Worm (Caenorhabditis elegans) whole organism, L1 larva: ENCODE data around the gene M163.9.

Source experiments
- C16A3.4 ChIP-seq: fragments of 150-350 bp; optimal IDR thresholded peaks from 2 replicates; lab custom pipeline; 2014; ENCODE audit warnings: missing biosample characterization, missing genetic modification characterization
- C34B4.2 ChIP-seq: sonication (generic microtip); optimal IDR thresholded peaks from 2 replicates; lab custom pipeline; 2017; ENCODE audit warnings: mild to moderate bottlenecking, missing genetic modification characterization, missing compliant biosample characterization
- Y116A8C.19 ChIP-seq: sonication (generic microtip); optimal IDR thresholded peaks from 2 replicates; lab custom pipeline; 2016; ENCODE audit warnings: missing compliant biosample characterization, missing genetic modification characterization, borderline replicate concordance
- aha-1 ChIP-seq: fragments of 150-350 bp; optimal IDR thresholded peaks from 2 replicates; lab custom pipeline; 2014; ENCODE audit warnings: missing biosample characterization, missing genetic modification characterization
- alr-1 ChIP-seq: fragments of 200-800 bp; sonication (Bioruptor generic); optimal IDR thresholded peaks from 2 replicates; lab custom pipeline; 2018; ENCODE audit warnings: borderline replicate concordance, mild to moderate bottlenecking, missing genetic modification characterization, missing compliant biosample characterization
- blmp-1 ChIP-seq: fragments of 150-350 bp; optimal IDR thresholded peaks from 2 replicates; lab custom pipeline; 2014; ENCODE audit warnings: missing biosample characterization, missing genetic modification characterization
- ces-1 ChIP-seq: fragments of 150-350 bp; optimal IDR thresholded peaks from 2 replicates; lab custom pipeline; 2014; ENCODE audit warnings: missing biosample characterization, missing genetic modification reagents, missing genetic modification characterization
- dsc-1 ChIP-seq: sonication (generic microtip); optimal IDR thresholded peaks from 2 replicates; lab custom pipeline; 2016; ENCODE audit warnings: mild to moderate bottlenecking, missing genetic modification characterization, missing compliant biosample characterization
- efl-1 ChIP-seq, 4 experiments: fragments of 150-350 bp; optimal IDR thresholded peaks in 3 of 4; peaks in 1 of 4; 1 replicate in 1 of 4; 2 replicates in 3 of 4; lab custom pipeline; 2014; ENCODE audit warnings: missing biosample characterization in 2 of 4, missing genetic modification characterization in 2 of 4, missing genetic modification reagents in 2 of 4
- efl-3 ChIP-seq: fragments of 200-800 bp; sonication (Bioruptor generic); optimal IDR thresholded peaks from 2 replicates; lab custom pipeline; 2018; ENCODE audit warnings: mild to moderate bottlenecking, missing genetic modification characterization, missing compliant biosample characterization
- elt-2 ChIP-seq: sonication (generic microtip); optimal IDR thresholded peaks from 2 replicates; lab custom pipeline; 2016; ENCODE audit warnings: missing genetic modification characterization, mild to moderate bottlenecking, inconsistent platforms, missing compliant biosample characterization, missing genetic modification reagents
- ets-5 ChIP-seq: fragments of 200-800 bp; sonication (Bioruptor generic); IDR thresholded peaks from 2 replicates; pipeline ENCODE4 v1.3.6; 2022; ENCODE audit warnings: missing genetic modification characterization, missing compliant biosample characterization
- fkh-4 ChIP-seq: sonication (generic microtip); optimal IDR thresholded peaks from 2 replicates; lab custom pipeline; 2016; ENCODE audit warnings: missing compliant biosample characterization, missing genetic modification characterization, borderline replicate concordance
- fkh-8 ChIP-seq: sonication (generic microtip); optimal IDR thresholded peaks from 2 replicates; lab custom pipeline; 2016; ENCODE audit warnings: mild to moderate bottlenecking, missing genetic modification characterization, missing compliant biosample characterization
- fos-1 ChIP-seq: fragments of 150-350 bp; optimal IDR thresholded peaks from 2 replicates; lab custom pipeline; 2014; ENCODE audit warnings: missing biosample characterization, missing genetic modification characterization
- grh-1 ChIP-seq: fragments of 200-800 bp; sonication (Bioruptor generic); IDR thresholded peaks from 2 replicates; pipeline ENCODE4 v1.3.6; 2022; ENCODE audit warnings: missing genetic modification reagents, missing genetic modification characterization, missing compliant biosample characterization
- hlh-17 ChIP-seq: fragments of 200-800 bp; sonication (Bioruptor generic); optimal IDR thresholded peaks from 2 replicates; lab custom pipeline; 2018; ENCODE audit warnings: missing genetic modification characterization, mild to moderate bottlenecking, missing compliant biosample characterization, moderate library complexity, borderline replicate concordance
- irx-1 ChIP-seq: sonication (generic microtip); optimal IDR thresholded peaks from 2 replicates; lab custom pipeline; 2016; ENCODE audit warnings: missing genetic modification characterization, missing compliant biosample characterization
- isw-1 ChIP-seq: fragments of 200-800 bp; sonication (Bioruptor generic); IDR thresholded peaks from 2 replicates; pipeline ENCODE4 v1.3.6; 2022; ENCODE audit warnings: missing genetic modification characterization, missing compliant biosample characterization
- jun-1 ChIP-seq: fragments of 150-350 bp; optimal IDR thresholded peaks from 2 replicates; lab custom pipeline; 2014; ENCODE audit warnings: missing biosample characterization, missing genetic modification reagents, missing genetic modification characterization
- lin-13 ChIP-seq: fragments of 150-350 bp; optimal IDR thresholded peaks from 2 replicates; lab custom pipeline; 2014; ENCODE audit warnings: missing biosample characterization, missing genetic modification reagents, missing genetic modification characterization
- lin-14 ChIP-seq: fragments of 200-800 bp; sonication (Bioruptor generic); optimal IDR thresholded peaks from 2 replicates; lab custom pipeline; 2018; ENCODE audit warnings: mild to moderate bottlenecking, missing genetic modification characterization, moderate library complexity, missing compliant biosample characterization
- lin-15B ChIP-seq: fragments of 150-350 bp; sonication (generic microtip); optimal IDR thresholded peaks from 3 replicates; lab custom pipeline; 2014; ENCODE audit warnings: missing biosample characterization, missing genetic modification characterization
- lir-3 ChIP-seq: sonication (generic microtip); optimal IDR thresholded peaks from 2 replicates; lab custom pipeline; 2016; ENCODE audit warnings: mild to moderate bottlenecking, missing genetic modification characterization, moderate library complexity, missing compliant biosample characterization; ENCODE audit not compliant: poor library complexity
- mab-9 ChIP-seq: fragments of 200-800 bp; sonication (Bioruptor generic); IDR thresholded peaks from 2 replicates; pipeline ENCODE4 v1.3.6; 2022; ENCODE audit warnings: missing genetic modification reagents, missing genetic modification characterization, missing compliant biosample characterization
- mdl-1 ChIP-seq, 2 experiments: fragments of 150-350 bp; optimal IDR thresholded peaks; 2 replicates each; lab custom pipeline; 2014 to 2017; ENCODE audit warnings: missing biosample characterization in 2 of 2, missing genetic modification characterization in 2 of 2, inconsistent platforms in 1 of 2
- mep-1 ChIP-seq: fragments of 150-350 bp; optimal IDR thresholded peaks from 2 replicates; lab custom pipeline; 2014; ENCODE audit warnings: missing biosample characterization, missing genetic modification characterization
- nhr-19 ChIP-seq: fragments of 200-800 bp; sonication (Bioruptor generic); conservative IDR thresholded peaks from 2 replicates; pipeline ENCODE4 v1.3.6; 2022; ENCODE audit warnings: missing genetic modification characterization, missing compliant biosample characterization
- nhr-20 ChIP-seq: sonication (generic microtip); optimal IDR thresholded peaks from 2 replicates; lab custom pipeline; 2016; ENCODE audit warnings: mild to moderate bottlenecking, missing genetic modification characterization, missing compliant biosample characterization
- nhr-237 ChIP-seq: fragments of 150-350 bp; optimal IDR thresholded peaks from 2 replicates; lab custom pipeline; 2014; ENCODE audit warnings: missing biosample characterization, missing genetic modification characterization
- nhr-28 ChIP-seq: fragments of 150-350 bp; optimal IDR thresholded peaks from 2 replicates; lab custom pipeline; 2014; ENCODE audit warnings: missing biosample characterization, missing genetic modification characterization
- nhr-47 ChIP-seq: sonication (generic microtip); optimal IDR thresholded peaks from 2 replicates; lab custom pipeline; 2016; ENCODE audit warnings: mild to moderate bottlenecking, missing genetic modification characterization, moderate library complexity, missing compliant biosample characterization
- nhr-71 ChIP-seq: sonication (generic microtip); optimal IDR thresholded peaks from 2 replicates; lab custom pipeline; 2016; ENCODE audit warnings: mild to moderate bottlenecking, missing genetic modification characterization, moderate library complexity, missing compliant biosample characterization
- nhr-77 ChIP-seq: fragments of 150-350 bp; optimal IDR thresholded peaks from 2 replicates; lab custom pipeline; 2014; ENCODE audit warnings: missing biosample characterization, missing genetic modification characterization
- nhr-84 ChIP-seq: sonication (generic microtip); optimal IDR thresholded peaks from 2 replicates; lab custom pipeline; 2017; ENCODE audit warnings: missing biosample characterization, missing genetic modification characterization
- pax-3 ChIP-seq: fragments of 200-800 bp; sonication (Bioruptor generic); optimal IDR thresholded peaks from 2 replicates; lab custom pipeline; 2018; ENCODE audit warnings: mild to moderate bottlenecking, missing genetic modification characterization, moderate library complexity, missing compliant biosample characterization
- pqm-1 ChIP-seq: sonication (generic microtip); optimal IDR thresholded peaks from 3 replicates; lab custom pipeline; 2017; ENCODE audit warnings: missing biosample characterization, missing genetic modification characterization
- rnt-1 ChIP-seq: sonication (generic microtip); optimal IDR thresholded peaks from 2 replicates; lab custom pipeline; 2016; ENCODE audit warnings: mild to moderate bottlenecking, missing genetic modification characterization, moderate library complexity, missing compliant biosample characterization
- skn-1 ChIP-seq: fragments of 150-350 bp; optimal IDR thresholded peaks from 2 replicates; lab custom pipeline; 2014; ENCODE audit warnings: missing biosample characterization, missing genetic modification characterization
- snpc-4 ChIP-seq: fragments of 150-350 bp; optimal IDR thresholded peaks from 2 replicates; lab custom pipeline; 2014; ENCODE audit warnings: missing biosample characterization, missing genetic modification characterization
- snu-23 ChIP-seq: sonication (generic microtip); optimal IDR thresholded peaks from 2 replicates; lab custom pipeline; 2016; ENCODE audit warnings: missing genetic modification characterization, missing compliant biosample characterization
- sox-4 ChIP-seq: sonication (generic microtip); optimal IDR thresholded peaks from 2 replicates; lab custom pipeline; 2016; ENCODE audit warnings: missing genetic modification characterization, missing compliant biosample characterization
- sup-37 ChIP-seq: fragments of 200-800 bp; sonication (Bioruptor generic); optimal IDR thresholded peaks from 2 replicates; lab custom pipeline; 2018; ENCODE audit warnings: mild to moderate bottlenecking, missing genetic modification characterization, missing compliant biosample characterization
- swsn-7 ChIP-seq: sonication (generic microtip); optimal IDR thresholded peaks from 2 replicates; lab custom pipeline; 2016; ENCODE audit warnings: missing genetic modification characterization, missing compliant biosample characterization
- unc-62 ChIP-seq: fragments of 150-350 bp; optimal IDR thresholded peaks from 2 replicates; lab custom pipeline; 2014; ENCODE audit warnings: missing biosample characterization, missing genetic modification reagents, missing genetic modification characterization
- unc-86 ChIP-seq: sonication (generic microtip); optimal IDR thresholded peaks from 2 replicates; lab custom pipeline; 2016; ENCODE audit warnings: missing genetic modification characterization, missing compliant biosample characterization
- zip-4 ChIP-seq: fragments of 200-800 bp; sonication (Bioruptor generic); optimal IDR thresholded peaks from 2 replicates; lab custom pipeline; 2018; ENCODE audit warnings: mild to moderate bottlenecking, missing genetic modification characterization, moderate library complexity, missing compliant biosample characterization
- ztf-4 ChIP-seq: fragments of 150-350 bp; optimal IDR thresholded peaks from 2 replicates; lab custom pipeline; 2014; ENCODE audit warnings: missing biosample characterization, missing genetic modification characterization

M163.9 gene

DNA sequence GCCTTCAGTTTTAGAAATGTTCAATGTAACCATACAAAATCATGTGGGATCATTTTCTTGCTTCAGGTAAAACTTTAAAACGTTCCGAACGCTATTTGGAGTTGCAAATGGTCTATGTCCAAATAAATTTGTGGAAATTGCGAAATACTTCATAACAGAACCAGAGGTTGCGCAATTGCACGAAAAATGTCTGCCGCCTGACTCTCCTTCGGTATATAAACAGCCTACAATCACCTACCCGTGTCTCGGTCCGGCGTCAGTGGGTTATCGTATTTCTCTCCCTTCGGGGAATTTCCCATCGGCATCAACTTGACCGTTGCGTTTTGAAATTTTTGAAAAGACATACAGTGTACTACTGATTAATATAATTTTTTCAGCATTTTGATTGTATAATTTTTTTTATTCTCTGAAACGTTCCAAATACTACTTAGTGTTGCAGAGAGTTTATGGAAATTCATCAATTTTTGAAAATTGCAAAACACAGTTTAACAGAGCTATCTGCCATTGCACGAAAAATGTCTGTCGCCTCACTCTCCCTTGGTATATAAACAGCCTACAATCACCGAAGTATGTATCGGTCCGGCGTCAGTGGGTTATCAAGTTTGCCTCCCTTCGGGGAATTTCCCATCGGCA is 7.4 kb downstream of the M163.9 start (continued):
- TF ChIP-seq efl-3 (no peak), nhr-77 (tag; lab: Kevin White, UChicago) (peak; percentile 30), nhr-47 (peak; percentile 71), nhr-84 (no peak), sup-37 (GFP tag; lab: Kevin White, UChicago) (no peak), mdl-1 (tag; optimal IDR thresholded peaks at IDR 0.05; lab: Kevin White, UChicago) (peak in 1 of 2 experiments; percentile 50), fkh-4 (tag; lab: Kevin White, UChicago) (no peak), grh-1 (GFP tag; lab: Robert Waterston, UW) (peak; percentile 45; the same call in 1 of the 2 replicates), nhr-28 (tag; lab: Kevin White, UChicago) (no peak), efl-1 (optimal IDR thresholded peaks at IDR 0.05; lab: Kevin White, UChicago) (peak in 1 of 2 experiments; percentile 19), efl-1 (GFP tag; optimal IDR thresholded peaks at IDR 0.05 in 1 of 2; lab: Kevin White, UChicago) (peak in 1 of 2 experiments; percentile 95), ces-1 (GFP tag; lab: Kevin White, UChicago) (no peak), fkh-8 (tag; lab: Kevin White, UChicago) (no peak), snu-23 (peak; percentile 63), rnt-1 (tag; lab: Kevin White, UChicago) (peak; percentile 24), jun-1 (tag; lab: Kevin White, UChicago) (peak; percentile 51), nhr-20 (tag; lab: Kevin White, UChicago) (peak; percentile 71), irx-1 (tag; lab: Kevin White, UChicago) (peak; percentile 67)

DNA sequence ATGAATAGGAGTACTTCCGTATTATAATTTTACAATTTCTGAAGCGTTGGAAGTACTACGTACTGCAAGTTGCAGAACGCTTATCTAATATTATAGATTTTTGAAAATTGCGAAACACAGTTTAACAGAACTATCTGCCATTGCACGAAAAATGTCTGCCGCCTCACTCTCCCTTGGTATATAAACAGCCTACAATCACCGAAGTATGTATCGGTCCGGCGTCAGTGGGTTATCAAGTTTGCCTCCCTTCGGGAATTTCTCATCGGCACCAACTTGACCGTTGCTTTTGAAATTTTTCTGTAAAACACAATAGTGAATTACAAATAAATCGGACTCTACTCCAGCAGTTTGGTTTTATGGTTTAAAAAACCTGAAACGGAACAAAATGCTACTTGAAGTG is 8.0 kb downstream of the M163.9 start:
- TF ChIP-seq zip-4 (GFP tag; lab: Kevin White, UChicago) (no peak), lin-14 (GFP tag; lab: Kevin White, UChicago) (no peak), fkh-8 (tag; lab: Kevin White, UChicago) (no peak), nhr-47 (peak; percentile 18), dsc-1 (no peak), snu-23 (no peak), skn-1 (tag; lab: Kevin White, UChicago) (peak; percentile 2), ets-5 (GFP tag; lab: Robert Waterston, UW) (no peak), nhr-20 (tag; lab: Kevin White, UChicago) (peak; percentile 0), swsn-7 (no peak), C16A3.4 (tag; lab: Kevin White, UChicago) (no peak), mab-9 (GFP tag; lab: Robert Waterston, UW) (no peak), lir-3 (no peak), nhr-19 (GFP tag; lab: Robert Waterston, UW) (0 out of 2 replicates have a peak, but pooled peaks have one; percentile 7), nhr-71 (tag; lab: Kevin White, UChicago) (no peak), snpc-4 (tag; lab: Kevin White, UChicago) (peak; percentile 95), elt-2 (tag; lab: Kevin White, UChicago) (peak; percentile 35)
- TF ChIP-seq, all 84 proteins: peak for 6

DNA sequence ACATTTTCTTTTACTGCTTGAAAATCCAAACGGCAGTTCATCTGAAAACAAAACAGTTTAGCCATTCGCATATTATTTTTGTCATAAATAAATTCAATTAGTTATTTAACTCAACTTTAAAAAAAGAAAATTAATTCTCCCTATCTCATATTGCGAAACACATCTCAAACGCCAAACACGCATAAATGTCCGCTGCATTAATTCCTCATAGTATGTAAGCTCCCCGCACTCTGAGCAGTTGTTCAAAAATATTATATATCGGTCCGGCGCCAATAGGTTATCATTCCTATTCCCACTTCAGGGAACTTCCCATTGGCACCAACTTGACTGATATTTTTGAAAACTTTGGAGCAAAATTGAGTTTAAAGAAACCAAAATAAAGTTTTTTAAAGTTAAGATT is 8.8 kb downstream of the M163.9 start:
- TF ChIP-seq pax-3 (tag; lab: Kevin White, UChicago) (peak; percentile 32), nhr-77 (tag; lab: Kevin White, UChicago) (no peak), Y116A8C.19 (no peak), nhr-237 (tag; lab: Kevin White, UChicago) (no peak), hlh-17 (GFP tag; lab: Kevin White, UChicago) (no peak), pqm-1 (no peak), nhr-47 (peak; percentile 76), lin-13 (GFP tag; lab: Kevin White, UChicago) (no peak), unc-62 (GFP tag; lab: Kevin White, UChicago) (no peak), blmp-1 (tag; lab: Kevin White, UChicago) (no peak), C34B4.2 (tag; lab: Kevin White, UChicago) (no peak), swsn-7 (peak; percentile 67), mep-1 (tag; lab: Kevin White, UChicago) (no peak), sup-37 (GFP tag; lab: Kevin White, UChicago) (no peak), lin-15B (tag; lab: Kevin White, UChicago) (no peak), fos-1 (no peak), skn-1 (tag; lab: Kevin White, UChicago) (peak; percentile 36), aha-1 (no peak), alr-1 (tag; lab: Kevin White, UChicago) (no peak), isw-1 (no peak), unc-86 (tag; lab: Kevin White, UChicago) (peak; percentile 42), sox-4 (tag; lab: Kevin White, UChicago) (peak; percentile 64), ztf-4 (tag; lab: Kevin White, UChicago) (no peak)
